Worm (Caenorhabditis elegans): ENCODE data around the gene D2062.13.
A peak's percentile ranks its signal among the peaks of the same experiment; 100 is the strongest.

- TF ChIP-seq aptf-2 (GFP tag; conservative IDR thresholded peaks at IDR 0.05) (no peak), nfya-1 (tag; optimal IDR thresholded peaks at IDR 0.05; ENCODE audit: borderline replicate concordance, insufficient read depth) (no peak), nhr-80 (tag; optimal IDR thresholded peaks at IDR 0.05) (peak; percentile 62), madf-8 (GFP tag; conservative IDR thresholded peaks at IDR 0.05) (no peak), unc-62 (GFP tag; optimal IDR thresholded peaks at IDR 0.05) (no peak)
Observed at ce11 chrII:2586861-2587554, 25.4 kb upstream of the D2062.13 start, which contains the start of the genes F33H12.7 and sri-39.

Measured in whole organism, young adult.